Fruit fly (Drosophila melanogaster) whole organism, larva: ENCODE measurements around the gene CG13258.
A peak's percentile ranks its signal among the peaks of the same experiment; 100 is the strongest.

Experiments used
- noc ChIP-seq: fragments of 200-800 bp; sonication (Bioruptor generic); optimal IDR thresholded peaks from 3 replicates; lab custom pipeline; 2019; ENCODE audit warnings: missing biosample characterization, mild to moderate bottlenecking, missing genetic modification characterization, moderate library complexity

CG13258 gene

DNA sequence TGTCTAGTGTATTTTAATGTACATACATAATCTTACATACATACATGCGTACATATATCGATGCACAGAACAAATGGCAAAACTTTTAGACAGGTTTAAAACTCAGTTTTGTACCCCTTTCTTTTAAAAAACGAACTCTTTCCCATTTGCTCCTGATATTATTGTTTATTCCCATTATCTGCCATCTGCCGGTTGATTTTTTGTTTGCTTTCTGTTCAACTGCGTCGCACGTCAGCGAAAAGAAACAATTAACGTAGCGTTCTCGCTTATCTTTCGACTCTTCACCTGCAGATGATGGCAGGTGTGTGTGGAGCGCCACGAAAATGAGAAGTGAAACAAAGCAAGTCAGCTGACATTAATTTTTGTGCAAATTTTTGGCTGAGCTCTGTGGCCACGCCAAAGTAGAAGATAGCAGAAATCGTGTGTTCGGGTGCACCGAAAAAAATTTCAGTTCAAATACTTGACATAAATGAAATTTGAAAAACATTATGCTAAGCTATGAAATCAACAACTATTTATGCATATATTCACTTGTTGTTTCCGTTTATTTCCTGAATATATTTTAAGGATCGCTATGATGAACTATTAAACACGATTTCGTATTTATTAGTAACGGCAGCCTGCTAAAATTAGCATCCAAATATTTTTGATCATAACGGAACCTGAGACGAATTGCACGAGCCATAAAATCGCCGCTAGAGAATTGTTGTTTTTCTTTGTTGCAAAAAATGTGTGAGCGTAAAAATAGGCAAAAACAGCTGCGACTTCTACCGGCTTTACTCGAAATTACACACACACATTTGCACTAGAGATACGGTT, 21.9 kb downstream of the CG13258 start:
- peak; percentile 92 for TF ChIP-seq noc (tag; lab: Kevin White, UChicago)

DNA sequence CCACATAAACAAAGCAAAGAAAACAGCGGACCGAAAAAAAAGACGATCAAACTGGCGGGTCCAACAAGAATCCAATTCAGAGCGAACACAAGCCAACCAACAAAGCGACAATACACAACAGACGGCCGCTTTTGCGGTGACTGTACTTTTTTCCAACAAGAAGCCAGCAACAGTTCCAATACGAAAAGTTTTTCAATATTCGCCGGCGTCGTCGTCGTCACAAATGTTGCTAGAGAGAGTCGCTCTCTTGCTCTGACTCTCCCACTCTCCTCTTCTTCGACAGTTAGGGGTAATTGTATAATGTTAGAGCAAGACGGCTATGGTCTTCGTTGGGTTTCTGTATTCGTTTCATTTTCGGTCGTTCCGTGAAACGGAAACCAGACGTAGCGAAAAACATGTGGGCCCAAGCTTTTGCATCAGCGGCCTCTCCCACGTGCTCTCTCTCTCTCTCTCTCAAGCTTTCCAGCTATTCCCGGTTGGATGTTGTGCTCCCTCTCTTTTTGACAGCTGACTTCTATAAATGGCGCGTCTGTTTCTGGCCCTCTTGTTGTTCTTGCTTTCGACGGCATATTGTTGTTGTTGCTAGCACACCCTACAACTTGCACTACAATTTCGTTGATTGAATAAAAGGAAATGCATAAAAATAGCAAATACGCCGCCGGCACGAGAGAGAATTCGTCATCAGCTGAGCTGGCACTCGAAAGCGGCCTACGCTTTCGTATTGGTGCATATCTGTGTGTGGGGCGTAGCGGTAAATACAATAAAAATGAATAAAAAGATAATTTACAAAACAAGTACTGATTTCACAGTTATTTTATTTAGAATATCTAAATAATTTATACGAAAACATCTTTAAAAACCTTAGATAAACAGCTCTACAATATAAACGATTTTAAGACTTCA, 23.3 kb downstream of the CG13258 start:
- peak; percentile 73 for TF ChIP-seq noc (tag; lab: Kevin White, UChicago)

DNA sequence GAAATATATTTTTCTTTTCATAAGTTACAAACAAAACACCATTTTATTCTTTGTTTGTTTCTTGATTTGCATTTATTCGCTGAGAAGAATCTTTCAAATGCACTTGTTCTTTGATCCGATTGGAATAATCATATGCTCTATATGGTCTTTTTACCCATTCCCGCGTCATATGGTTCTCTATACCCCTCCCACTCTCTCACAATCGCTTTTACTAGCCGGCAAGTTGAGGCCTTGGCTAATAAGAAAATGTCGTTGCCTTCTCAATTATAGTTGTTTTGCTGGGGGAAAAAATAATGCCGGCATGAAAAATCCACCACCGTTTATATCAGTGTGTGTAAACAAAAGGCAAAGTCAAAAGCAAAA, 24.0 kb downstream of the CG13258 start:
- no peak for TF ChIP-seq noc (tag; lab: Kevin White, UChicago)

DNA sequence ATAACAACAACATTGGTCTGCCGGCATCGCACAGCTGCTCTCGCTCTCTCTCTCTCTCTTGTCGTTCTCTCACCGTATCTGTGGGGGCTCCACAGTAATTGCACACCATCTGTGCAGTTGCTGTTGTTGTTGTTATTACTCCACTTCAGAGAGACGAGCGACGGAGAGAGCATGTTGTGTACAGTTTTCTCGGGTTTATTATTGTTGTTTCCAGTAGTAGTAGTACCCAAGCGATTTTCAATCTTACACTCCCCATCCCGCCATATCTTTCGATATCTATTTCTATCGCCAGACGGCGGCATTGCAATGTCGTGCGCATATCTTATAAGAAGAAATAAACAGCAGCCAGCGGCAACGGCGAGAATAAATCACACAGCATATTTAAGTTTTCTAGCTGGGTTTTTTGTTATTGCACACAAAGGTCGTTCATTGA, 24.7 kb downstream of the CG13258 start:
- TF ChIP-seq noc (tag; lab: Kevin White, UChicago): no peak

DNA sequence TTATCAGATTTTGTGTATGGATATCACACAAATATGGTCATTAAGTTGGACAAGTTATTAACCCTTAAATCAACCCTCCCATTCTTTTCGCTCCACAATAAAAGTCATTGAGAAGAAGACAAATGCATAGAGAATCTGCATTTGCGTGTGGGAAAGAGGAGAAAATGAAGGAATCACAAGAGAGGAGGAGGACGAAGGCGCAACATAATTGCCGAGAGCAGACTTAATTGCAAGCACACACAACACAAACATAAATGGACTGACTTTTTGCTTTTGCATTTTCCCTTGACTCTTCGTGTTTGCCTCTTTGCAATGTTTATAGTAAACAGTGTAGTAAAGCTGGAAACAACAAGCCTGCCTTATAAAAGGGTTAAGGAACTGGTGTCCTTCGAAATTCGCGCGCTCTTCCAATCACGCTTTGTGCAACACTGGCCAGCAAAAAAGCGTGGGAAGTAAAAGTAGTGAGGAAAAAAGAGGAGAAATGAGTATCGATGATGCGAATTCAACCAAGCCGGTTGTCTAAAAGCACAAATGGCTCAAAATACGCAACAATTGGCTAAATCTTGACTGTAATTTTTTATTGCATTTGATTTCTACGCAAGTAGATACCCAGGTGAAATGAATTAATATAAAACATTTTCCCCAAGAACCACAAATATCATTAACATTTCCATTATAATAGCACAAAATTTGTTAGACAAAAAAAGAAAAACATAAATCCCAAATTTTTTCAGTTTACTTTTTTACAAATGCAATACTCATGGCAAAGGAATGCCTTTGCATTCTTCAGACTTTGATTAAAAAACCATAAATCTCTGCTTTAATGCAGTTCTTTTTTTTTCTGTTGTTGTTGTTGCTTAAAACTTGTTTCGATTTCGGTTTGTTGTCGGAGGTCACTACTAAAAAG, 25.4 kb downstream of the CG13258 start:
- TF ChIP-seq noc (tag; lab: Kevin White, UChicago): no peak

DNA sequence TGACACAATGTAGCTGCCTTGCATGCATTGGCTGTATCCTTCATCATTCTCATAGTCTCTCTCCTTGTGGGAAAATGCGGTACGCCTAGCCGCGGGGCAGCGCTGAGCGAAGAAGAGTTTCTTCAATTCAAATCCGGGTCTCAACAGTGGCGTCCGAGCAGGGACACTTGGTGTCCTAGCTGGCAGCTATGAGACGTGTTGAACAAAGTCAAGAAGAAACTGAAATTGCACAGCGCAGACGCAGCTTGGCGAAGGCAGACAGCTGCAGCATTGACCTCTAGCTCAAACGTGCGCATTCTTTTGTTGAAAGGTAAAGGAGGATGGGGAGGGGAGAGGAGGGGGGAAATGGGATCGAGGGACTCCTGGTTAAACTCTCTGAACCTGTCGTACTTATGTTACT, 29.1 kb downstream of the CG13258 start:
- TF ChIP-seq noc (tag; lab: Kevin White, UChicago): no peak

DNA sequence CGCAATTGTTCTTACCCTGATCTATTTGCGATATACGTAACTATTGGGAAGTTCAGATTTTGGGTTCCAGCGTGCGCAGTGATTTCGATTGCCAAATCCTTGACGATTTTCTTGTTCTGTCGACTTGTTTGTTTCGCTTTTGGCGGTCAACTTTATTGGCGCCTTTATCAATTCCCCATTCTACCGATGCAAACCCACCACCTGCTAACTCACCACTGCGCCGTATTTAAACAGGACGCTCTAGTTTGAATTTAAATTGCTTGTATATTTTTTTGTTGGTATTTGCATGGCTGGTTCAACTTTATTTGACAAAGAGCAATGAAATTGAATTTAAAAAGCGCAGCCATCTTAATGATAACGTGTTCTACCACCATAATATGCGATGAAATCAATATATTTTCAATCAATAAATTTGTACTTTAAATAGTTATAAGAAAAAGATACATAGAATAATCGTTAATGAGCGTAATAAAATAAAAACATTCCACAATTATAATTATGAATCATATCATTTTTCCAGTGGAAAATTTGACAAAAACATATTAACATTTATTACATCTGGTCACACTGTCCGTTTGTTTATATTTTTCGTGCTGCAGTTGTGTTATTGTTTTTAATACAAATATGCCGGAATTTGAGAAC, 31.1 kb downstream of the CG13258 start, which contains the start of the genes twe and CG4935:
TSS of gene twe (minus strand) at position 302 of the 642 bp plus-strand sequence.
TSS of gene CG4935 (plus strand) at position 566 of the 642 bp plus-strand sequence.
- no peak for TF ChIP-seq noc (tag; lab: Kevin White, UChicago)

DNA sequence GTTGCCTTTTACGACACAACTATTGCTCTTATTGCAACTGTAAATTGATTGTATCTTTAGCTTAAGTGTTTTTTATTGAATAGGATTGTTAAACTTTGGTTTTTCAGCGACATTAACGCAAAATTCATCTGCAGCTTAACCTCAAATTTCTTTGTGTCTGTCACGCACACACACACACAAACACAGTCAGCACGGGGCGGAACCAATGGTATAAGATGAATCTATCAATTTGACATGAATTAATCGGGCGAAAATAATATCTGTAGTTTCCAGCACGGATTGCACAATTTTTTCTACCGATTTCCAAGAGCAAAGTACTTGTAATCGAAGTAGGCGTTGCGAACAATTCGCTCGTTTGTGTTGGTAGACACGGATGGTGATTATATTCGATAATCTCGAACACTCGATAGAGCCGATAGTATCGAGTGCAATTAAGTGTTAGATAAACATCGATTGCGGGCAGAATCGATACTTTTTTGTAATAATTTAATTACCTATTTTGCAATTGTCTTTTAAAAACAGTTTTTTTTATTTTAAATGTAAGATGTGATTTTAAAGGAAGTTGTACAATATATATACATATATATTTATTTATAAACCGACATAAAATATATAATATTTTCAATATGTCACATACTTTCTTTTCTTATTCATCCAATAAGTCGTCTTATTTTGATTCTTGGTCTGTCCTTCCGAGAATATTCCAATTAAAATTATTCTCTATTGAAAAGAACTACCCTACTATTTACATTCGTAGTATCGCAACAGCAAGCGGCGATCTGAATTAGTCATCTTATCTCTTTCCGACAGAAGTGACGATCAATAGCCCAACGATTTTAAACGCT, 35.4 kb downstream of the CG13258 start, which contains the start of the genes PRL-1 and EndoGI:
TSS of gene PRL-1 (minus strand) at position 380 of the 845 bp plus-strand sequence.
TSS of gene EndoGI (plus strand) at position 462 of the 845 bp plus-strand sequence.
- peak; percentile 88 for TF ChIP-seq noc (tag; lab: Kevin White, UChicago)

DNA sequence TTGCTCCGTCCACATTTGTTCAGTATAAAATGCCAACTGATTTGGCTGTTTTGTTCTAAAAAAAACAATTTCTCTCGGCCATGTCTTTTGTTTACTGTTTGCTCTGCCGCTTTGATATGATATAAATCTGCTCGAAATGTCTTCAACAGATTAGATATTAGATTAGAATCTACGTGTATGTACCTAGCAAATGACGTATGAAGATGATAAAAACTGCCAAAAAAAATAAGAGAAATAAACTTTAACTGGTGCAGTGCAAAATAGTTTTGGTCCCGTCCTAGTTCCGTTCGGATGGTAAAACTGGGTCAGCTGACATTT, 36.7 kb downstream of the CG13258 start:
- no peak for TF ChIP-seq noc (tag; lab: Kevin White, UChicago)

DNA sequence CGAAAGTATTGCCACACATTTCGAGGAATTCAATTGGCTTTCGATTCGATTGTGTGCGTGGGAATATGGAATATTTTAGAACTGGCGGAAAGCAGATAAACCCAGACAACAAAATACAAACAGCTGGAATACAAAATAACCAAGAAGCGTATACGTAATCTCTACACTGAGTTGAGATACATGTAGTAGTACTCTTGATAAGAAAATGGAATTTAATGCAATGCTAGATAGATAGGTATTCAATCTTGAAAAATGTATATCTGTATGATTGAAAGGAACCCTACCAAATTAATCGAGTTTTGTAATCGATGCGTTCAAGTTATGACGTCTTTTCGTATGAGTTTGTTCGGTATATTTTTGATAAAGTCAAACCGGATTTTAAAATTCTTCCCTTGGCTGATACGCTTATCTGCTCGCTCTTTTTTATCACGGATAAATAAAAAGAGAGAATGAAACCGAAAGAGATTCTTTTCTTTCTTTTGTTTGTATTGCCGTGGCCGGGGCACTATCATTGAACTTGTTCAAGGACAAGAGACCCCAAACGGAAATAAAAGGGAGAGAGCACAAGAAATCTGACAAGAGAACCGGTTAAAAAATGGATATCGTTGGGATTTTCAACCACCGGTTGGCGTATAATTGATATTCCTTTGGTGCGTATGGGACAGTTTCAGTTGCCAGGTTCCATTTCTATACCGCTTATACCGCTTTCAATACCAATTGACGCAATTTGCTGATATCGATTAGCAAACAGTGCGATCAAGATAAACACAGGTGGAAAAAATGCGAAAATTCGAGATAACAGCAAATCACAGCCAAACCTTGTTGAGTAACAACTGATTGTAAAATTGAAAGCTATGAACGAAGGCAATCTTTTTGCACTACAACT, 37.4 kb downstream of the CG13258 start:
- TF ChIP-seq noc (tag; lab: Kevin White, UChicago): no peak

DNA sequence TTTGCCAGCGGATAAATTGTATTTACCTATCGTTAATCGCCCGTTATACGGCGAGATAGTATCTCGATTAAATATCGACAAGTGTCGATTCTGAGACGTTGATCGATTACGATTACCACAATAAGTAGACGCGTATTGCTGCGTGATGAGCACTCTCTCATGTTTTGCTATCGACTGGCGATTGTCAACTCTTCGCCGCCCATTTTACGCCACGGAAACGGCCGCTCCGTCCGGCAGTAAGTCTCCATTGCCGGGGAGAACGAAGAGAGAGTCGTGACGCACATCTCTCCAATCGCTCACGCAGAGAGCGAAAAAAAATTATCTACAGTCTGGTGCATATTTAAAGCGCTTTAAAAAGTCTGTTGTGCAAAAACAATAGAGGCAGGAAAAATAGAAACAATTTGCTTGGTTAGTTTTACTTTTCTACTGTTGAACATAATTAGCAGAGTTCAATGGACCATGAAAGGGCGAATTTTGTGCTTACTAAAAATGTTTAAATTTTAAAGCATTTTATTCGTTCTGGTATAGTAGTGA, 41.2 kb downstream of the CG13258 start, which contains the start of gene CG46309:
TSS of gene CG46309 (minus strand) at position 191 of the 534 bp plus-strand sequence.
- TF ChIP-seq noc (tag; lab: Kevin White, UChicago): peak; percentile 36
